Fruit fly (Drosophila melanogaster): ENCODE data around the gene CG42659.

DNA sequence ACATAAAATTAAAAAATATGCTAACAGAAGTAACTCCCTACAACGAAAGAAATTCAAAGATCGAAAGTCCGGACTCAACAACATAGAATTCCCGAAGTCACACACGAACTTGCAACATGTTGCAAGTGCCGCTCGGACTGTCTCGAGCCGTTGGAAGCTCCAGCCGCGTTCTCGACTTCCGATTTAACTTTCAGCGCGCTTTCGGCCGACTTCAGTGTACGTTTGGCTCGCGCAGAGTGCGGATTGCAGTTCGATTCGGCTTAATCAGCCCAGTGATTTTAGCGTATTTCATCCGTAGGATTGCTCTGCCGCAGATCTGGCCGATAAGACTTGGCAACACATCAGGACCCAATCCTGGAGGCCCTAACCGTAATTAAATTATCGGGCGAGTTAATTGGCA lies 5.0 kb downstream of the CG42659 start, which contains the start of gene rdo:
- TF ChIP-seq Pif1A (GFP tag; optimal IDR thresholded peaks at IDR 0.05): no peak
- no peak for TF ChIP-seq CG17806 (tag; optimal IDR thresholded peaks at IDR 0.05)
- TF ChIP-seq D1 (tag; optimal IDR thresholded peaks at IDR 0.05): no peak
- TF ChIP-seq CG10348 (GFP tag; IDR thresholded peaks at IDR 0.05): no peak
- peak; percentile 68; the same call in 2 of the 3 replicates for TF ChIP-seq CG4496 (GFP tag; IDR thresholded peaks at IDR 0.05)
- no peak for TF ChIP-seq CG8301 (tag; optimal IDR thresholded peaks at IDR 0.05)
- no peak for TF ChIP-seq EcR (GFP tag; optimal IDR thresholded peaks at IDR 0.05)
- TF ChIP-seq Pif1B (GFP tag; optimal IDR thresholded peaks at IDR 0.05): no peak
- TF ChIP-seq CG32121 (GFP tag; IDR thresholded peaks at IDR 0.05): no peak
- no peak for TF ChIP-seq CG13204 (GFP tag; optimal IDR thresholded peaks at IDR 0.05)
- TF ChIP-seq CG12605 (GFP tag; IDR thresholded peaks at IDR 0.05): no peak

All from whole organism, pupa.